Fruit fly (Drosophila melanogaster) whole organism, wandering third instar larva: ENCODE measurements around the gene Jon66Cii.
A peak's percentile ranks its signal among the peaks of the same experiment; 100 is the strongest.

Experiments
- CrebA ChIP-seq: fragments of 200-800 bp; sonication (Bioruptor generic); optimal IDR thresholded peaks from 2 replicates; lab custom pipeline; 2016; ENCODE audit warnings: missing biosample characterization, mild to moderate bottlenecking, missing genetic modification characterization, borderline replicate concordance
- Hr83 ChIP-seq: fragments of 200-300 bp; sonication (Bioruptor generic); optimal IDR thresholded peaks from 2 replicates; lab custom pipeline; 2016; ENCODE audit warnings: missing biosample characterization, mild to moderate bottlenecking, missing genetic modification characterization, moderate library complexity; ENCODE audit not compliant: poor library complexity, severe bottlenecking
- Mio ChIP-seq: sonication (Bioruptor generic); optimal IDR thresholded peaks from 2 replicates; lab custom pipeline; 2016; ENCODE audit warnings: missing biosample characterization, missing genetic modification characterization
- Myc ChIP-seq: fragments of >200 bp; optimal IDR thresholded peaks from 2 replicates; lab custom pipeline; 2017
- OdsH ChIP-seq: fragments of 200-800 bp; sonication (Bioruptor generic); optimal IDR thresholded peaks from 2 replicates; lab custom pipeline; 2016; ENCODE audit warnings: missing biosample characterization, mild to moderate bottlenecking, missing genetic modification characterization
- br ChIP-seq: fragments of 200-800 bp; sonication (Bioruptor generic); optimal IDR thresholded peaks from 2 replicates; lab custom pipeline; 2016; ENCODE audit warnings: missing biosample characterization, missing genetic modification characterization
- ey ChIP-seq: fragments of 200-800 bp; sonication (Bioruptor generic); optimal IDR thresholded peaks from 2 replicates; lab custom pipeline; 2016; ENCODE audit warnings: missing biosample characterization, missing genetic modification characterization
- h ChIP-seq: fragments of 200-800 bp; sonication (Bioruptor generic); optimal IDR thresholded peaks from 3 replicates; lab custom pipeline; 2016; ENCODE audit warnings: missing biosample characterization, mild to moderate bottlenecking, missing genetic modification characterization
- usp ChIP-seq: fragments of >200 bp; optimal IDR thresholded peaks from 2 replicates; lab custom pipeline; 2017; ENCODE audit warnings: missing biosample characterization, missing genetic modification characterization

DNA sequence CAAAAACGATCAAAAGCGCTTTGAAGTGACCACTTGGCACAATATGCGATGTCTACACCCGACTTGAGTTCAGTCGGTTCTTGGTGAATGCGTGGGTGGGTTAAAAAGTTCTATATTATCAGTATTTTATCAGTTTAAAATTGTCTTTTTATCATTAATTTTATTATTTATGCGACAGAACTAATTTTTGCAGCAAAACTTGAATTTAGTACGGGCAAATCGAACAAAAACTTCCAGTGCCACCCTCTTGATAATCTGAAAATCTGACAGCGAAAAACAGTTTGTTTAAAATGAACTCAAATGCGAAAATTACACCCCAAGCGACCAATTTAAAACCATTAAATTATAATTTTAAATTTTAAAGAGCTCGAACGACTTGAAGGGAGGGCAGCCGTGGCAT lies 22.5 kb downstream of the Jon66Cii start:
- TF ChIP-seq usp (GFP tag; lab: Kevin White, UChicago) (no peak), OdsH (GFP tag; lab: Kevin White, UChicago) (peak; percentile 45), h (GFP tag; lab: Kevin White, UChicago) (peak; percentile 73), Mio (GFP tag; lab: Kevin White, UChicago) (no peak), ey (GFP tag; lab: Kevin White, UChicago) (peak; percentile 50), br (GFP tag; lab: Kevin White, UChicago) (peak; percentile 49), Hr83 (GFP tag; lab: Kevin White, UChicago) (no peak), CrebA (peak; percentile 20), Myc (lab: Kevin White, UChicago) (no peak)
